Worm (Caenorhabditis elegans) whole organism, midembryonic: ENCODE results near the gene T19H5.4.

Experiments used
- T22C8.4 ChIP-seq: fragments of 200-800 bp; sonication (Bioruptor generic); IDR thresholded peaks from 2 replicates; pipeline ENCODE4 v1.3.6; 2022; ENCODE audit warnings: missing genetic modification characterization, missing compliant biosample characterization
- cog-1 ChIP-seq: sonication (generic microtip); optimal IDR thresholded peaks from 2 replicates; lab custom pipeline; 2016; ENCODE audit warnings: missing genetic modification characterization, missing compliant biosample characterization
- flt-1 ChIP-seq: fragments of 200-800 bp; sonication (Bioruptor generic); IDR thresholded peaks from 2 replicates; pipeline ENCODE4 v1.3.6; 2022; ENCODE audit warnings: missing genetic modification characterization, missing compliant biosample characterization
- klf-2 ChIP-seq: fragments of 200-800 bp; sonication (Bioruptor generic); conservative IDR thresholded peaks from 2 replicates; pipeline ENCODE4 v1.3.6; 2022; ENCODE audit warnings: missing genetic modification reagents, missing genetic modification characterization, missing compliant biosample characterization
- med-1 ChIP-seq: sonication (generic microtip); optimal IDR thresholded peaks from 2 replicates; lab custom pipeline; 2017; ENCODE audit warnings: missing genetic modification characterization, mild to moderate bottlenecking, missing compliant biosample characterization, antibody characterized with exemption, missing genetic modification reagents; ENCODE audit not compliant: insufficient read depth
- ref-1 ChIP-seq: fragments of 200-800 bp; sonication (Bioruptor generic); conservative IDR thresholded peaks from 2 replicates; pipeline ENCODE4 v1.3.6; 2022; ENCODE audit warnings: missing genetic modification reagents, missing genetic modification characterization, missing compliant biosample characterization
- tab-1 ChIP-seq: fragments of 200-800 bp; sonication (Bioruptor generic); IDR thresholded peaks from 2 replicates; pipeline ENCODE4 v1.3.6; 2022; ENCODE audit warnings: missing genetic modification characterization, missing compliant biosample characterization
- ztf-23 ChIP-seq: fragments of 200-800 bp; sonication (Bioruptor generic); IDR thresholded peaks from 2 replicates; pipeline ENCODE4 v1.3.6; 2022; ENCODE audit warnings: missing genetic modification reagents, missing genetic modification characterization, missing compliant biosample characterization
- ztf-29 ChIP-seq: fragments of 200-800 bp; sonication (Bioruptor generic); IDR thresholded peaks from 2 replicates; pipeline ENCODE4 v1.3.6; 2022; ENCODE audit warnings: missing genetic modification reagents, missing genetic modification characterization, missing compliant biosample characterization

DNA sequence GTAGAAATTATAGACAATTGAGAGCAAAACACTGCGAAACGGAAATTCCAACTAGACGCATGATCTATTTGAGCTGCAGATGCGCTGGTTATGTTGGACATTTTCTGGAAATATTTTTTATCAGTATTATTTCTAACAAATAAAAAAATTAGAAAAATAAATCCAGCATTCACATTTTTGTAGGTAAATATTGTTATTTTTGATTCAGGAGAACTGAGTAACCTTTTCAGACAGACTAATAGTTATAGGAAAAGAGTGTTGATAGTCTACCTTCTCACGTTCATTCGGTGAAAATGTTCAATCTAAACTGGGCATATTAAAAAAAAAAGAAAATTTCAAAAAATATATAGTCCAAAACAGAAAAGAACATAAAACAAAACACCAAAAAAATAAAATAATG is 34.4 kb upstream of the T19H5.4 start, which contains the start of gene sra-1:
- TF ChIP-seq ref-1 (GFP tag; lab: Robert Waterston, UW) (no peak), cog-1 (tag; lab: Kevin White, UChicago) (no peak), flt-1 (GFP tag; lab: Robert Waterston, UW) (no peak), med-1 (no peak), tab-1 (GFP tag; lab: Robert Waterston, UW) (no peak), klf-2 (no peak), T22C8.4 (GFP tag; lab: Robert Waterston, UW) (no peak), ztf-29 (no peak), ztf-23 (no peak)
